Worm (Caenorhabditis elegans): ENCODE results near the gene sra-11.

DNA sequence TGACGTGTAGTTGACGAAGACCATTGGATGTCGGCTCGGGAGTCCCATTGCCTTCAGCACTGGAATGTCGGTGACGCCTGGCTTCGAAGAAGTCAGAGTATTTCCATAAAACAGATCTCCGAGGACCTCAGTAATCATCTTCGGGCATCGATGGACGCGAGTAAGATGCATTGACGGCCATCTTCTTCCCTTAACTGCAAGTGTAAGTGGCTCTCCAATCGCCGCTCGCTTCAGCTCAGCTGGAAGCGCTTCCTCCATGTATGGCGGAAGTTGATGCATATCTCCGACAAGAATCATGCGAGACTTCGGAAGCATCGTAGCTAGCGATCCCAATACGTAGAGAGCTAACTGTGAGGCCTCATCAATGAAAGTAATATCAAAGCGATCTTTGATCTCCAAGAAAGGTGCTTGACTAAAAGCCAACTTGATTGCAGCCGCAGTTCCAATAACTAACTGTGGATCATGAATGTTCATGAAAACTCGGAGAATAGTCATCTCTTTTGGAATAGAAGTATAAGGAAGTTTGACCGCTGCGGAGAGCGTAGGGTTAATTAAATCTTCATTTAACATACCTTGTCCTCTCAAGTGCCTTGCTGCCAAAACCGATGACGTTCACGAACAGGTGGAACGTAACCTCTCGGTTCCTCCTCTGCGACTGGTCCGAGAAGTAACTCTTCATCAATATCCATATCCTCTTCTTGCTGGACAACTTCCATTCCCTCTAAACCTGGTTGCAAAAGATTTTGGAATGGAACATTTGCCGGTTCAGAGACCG lies 24.0 kb upstream of the sra-11 start:
- TF ChIP-seq hmbx-1 (tag; optimal IDR thresholded peaks at IDR 0.05) (no peak), ama-1 (optimal IDR thresholded peaks at IDR 0.05) (no peak), hmg-4 (GFP tag; optimal IDR thresholded peaks at IDR 0.05) (no peak), flt-1 (GFP tag; IDR thresholded peaks at IDR 0.05) (no peak), sea-1 (GFP tag; conservative IDR thresholded peaks at IDR 0.05) (no peak), aly-1 (tag; optimal IDR thresholded peaks at IDR 0.05) (no peak), pes-1 (GFP tag; IDR thresholded peaks at IDR 0.05) (no peak), F13C5.2 (tag; optimal IDR thresholded peaks at IDR 0.05) (no peak), hnd-1 (tag; optimal IDR thresholded peaks at IDR 0.05) (no peak), tra-4 (tag; optimal IDR thresholded peaks at IDR 0.05) (no peak), ets-7 (tag; optimal IDR thresholded peaks at IDR 0.05) (no peak)

All from whole organism, early embryonic.